Worm (Caenorhabditis elegans) whole organism, midembryonic: ENCODE data around the gene T06E4.7.

Experiments
- klf-2 ChIP-seq: fragments of 200-800 bp; sonication (Bioruptor generic); conservative IDR thresholded peaks from 2 replicates; pipeline ENCODE4 v1.3.6; 2022; ENCODE audit warnings: missing genetic modification reagents, missing genetic modification characterization, missing compliant biosample characterization
- ref-1 ChIP-seq: fragments of 200-800 bp; sonication (Bioruptor generic); conservative IDR thresholded peaks from 2 replicates; pipeline ENCODE4 v1.3.6; 2022; ENCODE audit warnings: missing genetic modification reagents, missing genetic modification characterization, missing compliant biosample characterization

DNA sequence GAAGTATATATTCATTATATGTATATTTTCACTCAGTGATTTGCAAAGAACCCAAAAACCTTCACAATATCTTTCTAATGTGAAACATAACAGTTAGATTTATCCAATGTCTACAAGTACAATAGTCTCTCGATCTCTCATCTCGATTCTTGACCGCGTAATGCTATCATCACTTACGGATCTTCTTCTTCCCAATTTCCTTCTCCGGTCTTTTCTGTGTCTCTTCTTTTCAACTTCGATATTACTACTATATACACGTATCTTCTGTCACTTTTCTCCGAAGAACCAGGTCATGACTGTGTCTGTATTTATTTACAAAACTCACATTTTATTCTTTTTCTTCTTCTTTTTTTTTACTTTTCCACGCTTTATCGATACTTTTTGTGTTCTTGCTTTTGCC lies 37.6 kb upstream of the T06E4.7 start:
- TF ChIP-seq ref-1 (GFP tag; lab: Robert Waterston, UW) = no peak
- TF ChIP-seq klf-2 (GFP tag; lab: Robert Waterston, UW) = no peak
